Worm (Caenorhabditis elegans) whole organism, young adult: ENCODE data around the gene rpl-15.

ENCODE experiments used
- B0261.1 ChIP-seq: sonication (generic microtip); optimal IDR thresholded peaks from 2 replicates; lab custom pipeline; 2016; ENCODE audit warnings: mild to moderate bottlenecking, missing genetic modification characterization, moderate library complexity, missing compliant biosample characterization
- D2030.7 ChIP-seq: fragments of 200-800 bp; sonication (Bioruptor generic); IDR thresholded peaks from 2 replicates; pipeline ENCODE4 v1.3.6; 2022; ENCODE audit warnings: missing genetic modification reagents, missing genetic modification characterization, missing compliant biosample characterization
- F33H1.4 ChIP-seq: fragments of 200-800 bp; sonication (Bioruptor generic); IDR thresholded peaks from 2 replicates; pipeline ENCODE4 v1.3.6; 2022; ENCODE audit warnings: missing genetic modification reagents, missing genetic modification characterization, missing compliant biosample characterization
- F49E8.2 ChIP-seq: sonication (generic microtip); optimal IDR thresholded peaks from 3 replicates; lab custom pipeline; 2017; ENCODE audit warnings: missing genetic modification characterization, mild to moderate bottlenecking, missing compliant biosample characterization, antibody characterized with exemption, moderate library complexity; ENCODE audit not compliant: insufficient read depth
- F55B11.4 ChIP-seq: sonication (generic microtip); optimal IDR thresholded peaks from 2 replicates; lab custom pipeline; 2016; ENCODE audit warnings: missing compliant biosample characterization, missing genetic modification characterization, borderline replicate concordance; ENCODE audit not compliant: insufficient read depth
- F57C9.4 ChIP-seq: sonication (generic microtip); optimal IDR thresholded peaks from 2 replicates; lab custom pipeline; 2017; ENCODE audit warnings: mild to moderate bottlenecking, missing genetic modification characterization, missing compliant biosample characterization
- K12H6.12 ChIP-seq: fragments of 200-800 bp; sonication (Bioruptor generic); optimal IDR thresholded peaks from 2 replicates; lab custom pipeline; 2018; ENCODE audit warnings: mild to moderate bottlenecking, missing genetic modification characterization, missing compliant biosample characterization
- Y67H2A.10 ChIP-seq: fragments of 200-800 bp; sonication (Bioruptor generic); conservative IDR thresholded peaks from 2 replicates; pipeline ENCODE4 v1.3.6; 2022; ENCODE audit warnings: missing genetic modification reagents, missing genetic modification characterization, missing compliant biosample characterization
- Y79H2A.3 ChIP-seq: fragments of 200-800 bp; sonication (Bioruptor generic); conservative IDR thresholded peaks from 2 replicates; pipeline ENCODE4 v1.3.6; 2022; ENCODE audit warnings: missing genetic modification reagents, missing genetic modification characterization, missing compliant biosample characterization
- ZK185.1 ChIP-seq: sonication (generic microtip); optimal IDR thresholded peaks from 2 replicates; lab custom pipeline; 2016; ENCODE audit warnings: mild to moderate bottlenecking, missing genetic modification characterization, missing compliant biosample characterization; ENCODE audit not compliant: poor library complexity, severe bottlenecking
- akir-1 ChIP-seq: fragments of 200-800 bp; sonication (Bioruptor generic); optimal IDR thresholded peaks from 2 replicates; lab custom pipeline; 2018; ENCODE audit warnings: mild to moderate bottlenecking, missing genetic modification characterization, moderate library complexity, missing compliant biosample characterization
- ama-1 ChIP-seq, 3 experiments: fragments of 150-350 bp in 1 of 3; sonication (generic microtip) in 2 of 3; optimal IDR thresholded peaks; 2 replicates each; lab custom pipeline; 2014 to 2018; ENCODE audit warnings: missing biosample characterization in 2 of 3, missing genetic modification characterization in 2 of 3, missing genetic modification reagents in 2 of 3
- attf-5 ChIP-seq: fragments of 200-800 bp; sonication (Bioruptor generic); optimal IDR thresholded peaks from 2 replicates; lab custom pipeline; 2018; ENCODE audit warnings: mild to moderate bottlenecking, missing genetic modification characterization, missing compliant biosample characterization
- attf-6 ChIP-seq: fragments of 200-800 bp; sonication (Bioruptor generic); IDR thresholded peaks from 2 replicates; pipeline ENCODE4 v1.3.6; 2022; ENCODE audit warnings: missing genetic modification reagents, missing genetic modification characterization, missing compliant biosample characterization
- ccch-3 ChIP-seq: fragments of 200-800 bp; sonication (Bioruptor generic); optimal IDR thresholded peaks from 2 replicates; lab custom pipeline; 2018; ENCODE audit warnings: mild to moderate bottlenecking, missing genetic modification characterization, missing compliant biosample characterization
- cebp-1 ChIP-seq, 2 experiments: fragments of 200-800 bp in 1 of 2; sonication (Bioruptor generic) in 1 of 2; sonication (generic microtip) in 1 of 2; IDR thresholded peaks in 1 of 2; optimal IDR thresholded peaks in 1 of 2; 2 replicates each; pipeline versions ENCODE4 v1.3.6 to Lab custom; 2017 to 2022; ENCODE audit warnings: missing compliant biosample characterization in 2 of 2, missing genetic modification characterization in 2 of 2, mild to moderate bottlenecking in 1 of 2, missing genetic modification reagents in 1 of 2, moderate library complexity in 1 of 2
- cebp-2 ChIP-seq: fragments of 200-800 bp; sonication (Bioruptor generic); IDR thresholded peaks from 2 replicates; pipeline ENCODE4 v1.3.6; 2022; ENCODE audit warnings: missing genetic modification characterization, missing compliant biosample characterization
- ceh-100 ChIP-seq: fragments of 200-800 bp; sonication (Bioruptor generic); IDR thresholded peaks from 2 replicates; pipeline ENCODE4 v1.3.6; 2022; ENCODE audit warnings: missing genetic modification reagents, missing genetic modification characterization, missing compliant biosample characterization
- ceh-27 ChIP-seq: fragments of 200-800 bp; sonication (Bioruptor generic); optimal IDR thresholded peaks from 2 replicates; lab custom pipeline; 2018; ENCODE audit warnings: mild to moderate bottlenecking, missing genetic modification characterization, moderate library complexity, missing compliant biosample characterization
- ceh-40 ChIP-seq: fragments of 200-800 bp; sonication (Bioruptor generic); IDR thresholded peaks from 2 replicates; pipeline ENCODE4 v1.3.6; 2022; ENCODE audit warnings: missing genetic modification characterization, missing compliant biosample characterization
- ceh-79 ChIP-seq: sonication (generic microtip); optimal IDR thresholded peaks from 2 replicates; lab custom pipeline; 2017; ENCODE audit warnings: mild to moderate bottlenecking, missing genetic modification characterization, missing compliant biosample characterization
- egrh-3 ChIP-seq: fragments of 200-800 bp; sonication (Bioruptor generic); IDR thresholded peaks from 2 replicates; pipeline ENCODE4 v1.3.6; 2022; ENCODE audit warnings: missing genetic modification reagents, missing genetic modification characterization, missing compliant biosample characterization
- hmg-1.2 ChIP-seq: fragments of 200-800 bp; sonication (Bioruptor generic); IDR thresholded peaks from 2 replicates; pipeline ENCODE4 v1.3.6; 2022; ENCODE audit warnings: missing genetic modification reagents, missing genetic modification characterization, missing compliant biosample characterization
- lin-35 ChIP-seq, 3 experiments: fragments of 150-350 bp in 2 of 3; sonication (generic microtip) in 1 of 3; optimal IDR thresholded peaks; 2 replicates each; lab custom pipeline; 2014 to 2018; ENCODE audit warnings: missing biosample characterization in 3 of 3, missing genetic modification characterization in 3 of 3, missing genetic modification reagents in 3 of 3
- lin-40 ChIP-seq: sonication (generic microtip); optimal IDR thresholded peaks from 2 replicates; lab custom pipeline; 2016; ENCODE audit warnings: missing genetic modification characterization, mild to moderate bottlenecking, missing compliant biosample characterization, missing genotype, missing genetic modification reagents
- lin-54 ChIP-seq: fragments of 200-800 bp; sonication (Bioruptor generic); optimal IDR thresholded peaks from 2 replicates; lab custom pipeline; 2018; ENCODE audit warnings: mild to moderate bottlenecking, missing genetic modification characterization, missing compliant biosample characterization
- lsl-1 ChIP-seq: fragments of 200-800 bp; sonication (Bioruptor generic); optimal IDR thresholded peaks from 2 replicates; lab custom pipeline; 2018; ENCODE audit warnings: mild to moderate bottlenecking, missing genetic modification characterization, moderate library complexity, missing compliant biosample characterization
- madf-3 ChIP-seq: fragments of 200-800 bp; sonication (Bioruptor generic); IDR thresholded peaks from 2 replicates; pipeline ENCODE4 v1.3.6; 2022; ENCODE audit warnings: missing genetic modification reagents, missing genetic modification characterization, missing compliant biosample characterization
- mes-4 ChIP-seq: sonication (generic microtip); optimal IDR thresholded peaks from 2 replicates; lab custom pipeline; 2016; ENCODE audit warnings: missing genotype, missing genetic modification characterization, missing compliant biosample characterization
- nfya-1 ChIP-seq: sonication (generic microtip); optimal IDR thresholded peaks from 2 replicates; lab custom pipeline; 2017; ENCODE audit warnings: antibody characterized with exemption, missing compliant biosample characterization, missing genetic modification characterization, borderline replicate concordance; ENCODE audit not compliant: insufficient read depth
- nhr-179 ChIP-seq: sonication (generic microtip); optimal IDR thresholded peaks from 2 replicates; lab custom pipeline; 2016; ENCODE audit warnings: mild to moderate bottlenecking, missing genetic modification characterization, missing compliant biosample characterization
- nhr-90 ChIP-seq: sonication (generic microtip); optimal IDR thresholded peaks from 2 replicates; lab custom pipeline; 2016; ENCODE audit warnings: missing genotype, mild to moderate bottlenecking, missing genetic modification characterization, missing compliant biosample characterization
- pha-4 ChIP-seq: fragments of 150-350 bp; sonication (generic microtip); optimal IDR thresholded peaks from 2 replicates; lab custom pipeline; 2014; ENCODE audit warnings: missing biosample characterization, missing genetic modification reagents, missing genetic modification characterization
- rcor-1 ChIP-seq: fragments of 200-800 bp; sonication (Bioruptor generic); IDR thresholded peaks from 2 replicates; pipeline ENCODE4 v1.3.6; 2022; ENCODE audit warnings: missing genetic modification reagents, missing genetic modification characterization, missing compliant biosample characterization
- sea-2 ChIP-seq: fragments of 200-800 bp; sonication (Bioruptor generic); IDR thresholded peaks from 2 replicates; pipeline ENCODE4 v1.3.6; 2022; ENCODE audit warnings: missing genetic modification characterization, missing compliant biosample characterization
- snpc-3.4 ChIP-seq: sonication (generic microtip); optimal IDR thresholded peaks from 2 replicates; lab custom pipeline; 2017; ENCODE audit warnings: missing genetic modification characterization, mild to moderate bottlenecking, missing compliant biosample characterization, antibody characterized with exemption, moderate library complexity, missing genotype, missing genetic modification reagents
- sptf-2 ChIP-seq: fragments of 200-800 bp; sonication (Bioruptor generic); optimal IDR thresholded peaks from 2 replicates; lab custom pipeline; 2018; ENCODE audit warnings: mild to moderate bottlenecking, missing genetic modification characterization, missing compliant biosample characterization
- tlf-1 ChIP-seq: fragments of 200-800 bp; sonication (Bioruptor generic); optimal IDR thresholded peaks from 2 replicates; lab custom pipeline; 2018; ENCODE audit warnings: mild to moderate bottlenecking, missing genetic modification characterization, missing compliant biosample characterization
- xnd-1 ChIP-seq: sonication (generic microtip); optimal IDR thresholded peaks from 2 replicates; lab custom pipeline; 2016; ENCODE audit warnings: missing genotype, missing genetic modification reagents, missing genetic modification characterization, missing compliant biosample characterization
- zfh-2 ChIP-seq: fragments of 200-800 bp; sonication (Bioruptor generic); conservative IDR thresholded peaks from 2 replicates; pipeline ENCODE4 v1.3.6; 2022; ENCODE audit warnings: missing genetic modification reagents, missing genetic modification characterization, missing compliant biosample characterization
- zim-3 ChIP-seq: sonication (generic microtip); optimal IDR thresholded peaks from 2 replicates; lab custom pipeline; 2017; ENCODE audit warnings: mild to moderate bottlenecking, missing genetic modification characterization, moderate library complexity, missing compliant biosample characterization
- ztf-22 ChIP-seq: fragments of 200-800 bp; sonication (Bioruptor generic); optimal IDR thresholded peaks from 2 replicates; lab custom pipeline; 2018; ENCODE audit warnings: mild to moderate bottlenecking, missing genetic modification characterization, moderate library complexity, missing compliant biosample characterization
- ztf-25 ChIP-seq: fragments of 200-800 bp; sonication (Bioruptor generic); IDR thresholded peaks from 2 replicates; pipeline ENCODE4 v1.3.6; 2022; ENCODE audit warnings: missing genetic modification reagents, missing genetic modification characterization, missing compliant biosample characterization
- ztf-3 ChIP-seq: fragments of 200-800 bp; sonication (Bioruptor generic); optimal IDR thresholded peaks from 2 replicates; lab custom pipeline; 2018; ENCODE audit warnings: mild to moderate bottlenecking, missing genetic modification characterization, missing compliant biosample characterization

rpl-15 gene

DNA sequence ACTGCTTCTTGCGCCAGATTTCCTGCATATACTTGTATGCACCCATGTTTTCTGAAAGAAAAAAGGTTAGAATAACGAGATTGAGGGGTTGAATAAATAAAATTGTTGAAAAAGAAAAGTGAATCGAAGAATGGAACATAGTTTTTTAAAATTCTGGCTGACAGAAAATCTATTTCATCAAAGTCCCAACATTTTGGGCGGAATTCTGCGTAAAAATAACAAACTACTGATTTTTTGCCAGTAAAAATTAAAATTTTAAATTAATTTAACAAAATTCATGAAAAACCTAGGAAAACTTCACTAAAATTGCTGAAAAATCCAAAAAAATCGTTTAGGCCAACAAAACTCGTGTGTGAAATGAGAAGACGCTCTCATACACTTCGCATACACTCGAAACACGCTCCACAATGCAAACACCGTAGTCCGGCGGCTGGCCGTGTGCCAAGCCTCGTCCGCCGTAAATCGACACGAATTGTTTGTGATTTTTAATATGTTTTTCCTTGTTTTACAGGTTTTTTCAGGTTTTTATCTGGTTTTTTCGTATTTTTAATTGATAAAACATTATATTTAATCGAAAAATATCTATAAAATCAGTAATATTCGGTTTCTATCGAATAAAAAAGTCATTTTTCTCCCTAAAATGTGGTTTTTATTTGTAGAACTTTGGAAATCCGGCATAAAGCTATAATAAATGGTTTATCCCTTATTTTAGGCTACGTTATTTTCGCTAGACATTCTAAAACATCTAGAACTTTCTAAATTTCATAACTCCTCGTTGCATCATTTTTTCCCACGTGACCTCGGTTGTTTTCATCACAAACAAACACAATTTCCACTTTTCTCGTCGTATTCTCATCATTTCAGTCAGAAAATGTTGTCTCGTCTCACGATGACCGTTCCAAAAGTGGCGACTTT, at the start of gene rpl-15, which contains the start of gene K11H12.8 (continued):
- TF ChIP-seq cebp-2 (peak; percentile 97), lin-35 (GFP tag; optimal IDR thresholded peaks at IDR 0.05; lab: Kevin White, UChicago) (peak; percentile 1 to 99 (median 93)), nhr-179 (peak; percentile 11), ama-1 (optimal IDR thresholded peaks at IDR 0.05; lab: Kevin White, UChicago) (peak; percentile 54), ama-1 (GFP tag; optimal IDR thresholded peaks at IDR 0.05; lab: Kevin White, UChicago) (peak; percentile 68 to 80), K12H6.12 (peak; percentile 100), attf-6 (GFP tag; lab: Robert Waterston, UW) (peak; percentile 92), cebp-1 (GFP tag; IDR thresholded peaks at IDR 0.05; lab: Robert Waterston, UW) (peak; percentile 97), cebp-1 (tag; optimal IDR thresholded peaks at IDR 0.05; lab: Kevin White, UChicago) (peak; percentile 99), zfh-2 (GFP tag; lab: Robert Waterston, UW) (peak; percentile 96), nfya-1 (tag; lab: Kevin White, UChicago) (no peak), lin-40 (tag; lab: Kevin White, UChicago) (peak; percentile 99), B0261.1 (tag; lab: Kevin White, UChicago) (peak; percentile 58), lin-54 (GFP tag; lab: Kevin White, UChicago) (peak; percentile 99), attf-5 (GFP tag; lab: Kevin White, UChicago) (peak; percentile 100), F49E8.2 (tag; lab: Kevin White, UChicago) (peak; percentile 98), madf-3 (peak; percentile 99), zim-3 (tag; lab: Kevin White, UChicago) (peak; percentile 96), tlf-1 (GFP tag; lab: Kevin White, UChicago) (peak; percentile 100), ztf-22 (GFP tag; lab: Kevin White, UChicago) (peak; percentile 100), akir-1 (GFP tag; lab: Kevin White, UChicago) (peak; percentile 91), ceh-27 (GFP tag; lab: Kevin White, UChicago) (peak; percentile 100), rcor-1 (GFP tag; lab: Robert Waterston, UW) (peak; percentile 99), F33H1.4 (peak; percentile 95), pha-4 (peak; percentile 100), sptf-2 (GFP tag; lab: Kevin White, UChicago) (peak; percentile 96), D2030.7 (GFP tag; lab: Robert Waterston, UW) (peak; percentile 99), nhr-90 (peak; percentile 98), snpc-3.4 (tag; lab: Kevin White, UChicago) (peak; percentile 99), mes-4 (tag; lab: Kevin White, UChicago) (peak; percentile 73), Y67H2A.10 (GFP tag; lab: Robert Waterston, UW) (peak; percentile 99), ceh-40 (GFP tag; lab: Robert Waterston, UW) (peak; percentile 94), ceh-79 (peak; percentile 95), Y79H2A.3 (peak; percentile 99), ztf-25 (GFP tag; lab: Robert Waterston, UW) (peak; percentile 99), F57C9.4 (tag; lab: Kevin White, UChicago) (peak; percentile 95), ccch-3 (GFP tag; lab: Kevin White, UChicago) (peak; percentile 76), egrh-3 (peak; percentile 92), F55B11.4 (no peak), ceh-100 (GFP tag; lab: Robert Waterston, UW) (peak; percentile 94), sea-2 (GFP tag; lab: Robert Waterston, UW) (peak; percentile 97), ZK185.1 (peak; percentile 99), hmg-1.2 (GFP tag; lab: Robert Waterston, UW) (peak; percentile 95), ztf-3 (GFP tag; lab: Kevin White, UChicago) (peak; percentile 96), xnd-1 (peak; percentile 72), lsl-1 (peak; percentile 100)
